Worm (Caenorhabditis elegans): Measurements from ENCODE around the gene T10G3.1.

DNA sequence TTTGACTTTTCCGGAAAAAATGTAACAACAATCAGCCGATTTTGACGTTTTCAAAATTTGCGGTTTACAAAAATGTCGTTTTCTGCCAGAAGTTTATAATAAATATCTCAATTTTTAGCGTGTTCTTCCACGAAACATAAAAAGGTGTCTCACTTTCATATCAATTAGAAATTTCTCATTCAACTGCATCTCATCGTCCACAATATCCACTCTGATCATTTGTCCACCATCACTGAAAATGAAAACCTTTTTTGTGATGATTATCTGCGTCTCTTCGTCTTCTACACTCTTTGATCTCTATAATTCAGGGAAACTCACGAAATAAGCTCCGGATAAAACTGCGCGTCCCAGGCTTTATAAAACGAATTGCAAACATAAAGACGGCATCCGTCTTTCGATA, 39.0 kb upstream of the T10G3.1 start:
- TF ChIP-seq ref-1 (GFP tag; conservative IDR thresholded peaks at IDR 0.05) = no peak
- TF ChIP-seq T22C8.4 (GFP tag; IDR thresholded peaks at IDR 0.05) = no peak
- TF ChIP-seq klf-2 (GFP tag; conservative IDR thresholded peaks at IDR 0.05) = no peak
- TF ChIP-seq ztf-29 (GFP tag; IDR thresholded peaks at IDR 0.05) = no peak
- no peak for TF ChIP-seq ztf-23 (GFP tag; IDR thresholded peaks at IDR 0.05)

All from whole organism, midembryonic.